Fruit fly (Drosophila melanogaster) whole organism, embryonic: ENCODE data around the gene Mst84Dd.

Experiments used
- Bdp1 ChIP-seq: fragments of 200-800 bp; sonication (Bioruptor generic); optimal IDR thresholded peaks from 3 replicates; lab custom pipeline; 2016; ENCODE audit warnings: missing biosample characterization, missing genetic modification characterization
- BtbVII ChIP-seq: fragments of 200-800 bp; sonication (Bioruptor generic); optimal IDR thresholded peaks from 3 replicates; lab custom pipeline; 2017; ENCODE audit warnings: missing biosample characterization, mild to moderate bottlenecking, missing genetic modification characterization
- CG10979 ChIP-seq: fragments of 200-800 bp; sonication (Bioruptor generic); optimal IDR thresholded peaks from 2 replicates; lab custom pipeline; 2018; ENCODE audit warnings: missing biosample characterization, mild to moderate bottlenecking, missing genetic modification characterization, moderate library complexity
- CG11456 ChIP-seq: fragments of 200-800 bp; sonication (Bioruptor generic); IDR thresholded peaks from 3 replicates; pipeline ENCODE4 v1.3.6; 2022; ENCODE audit warnings: missing biosample characterization, missing genetic modification characterization
- CG12219 ChIP-seq: fragments of 200-800 bp; sonication (Bioruptor generic); optimal IDR thresholded peaks from 3 replicates; lab custom pipeline; 2018; ENCODE audit warnings: missing biosample characterization, mild to moderate bottlenecking, missing genetic modification characterization
- CG1233 ChIP-seq: fragments of 200-800 bp; sonication (Bioruptor generic); optimal IDR thresholded peaks from 4 replicates; lab custom pipeline; 2018; ENCODE audit warnings: missing biosample characterization, mild to moderate bottlenecking, missing genetic modification characterization
- CG15073 ChIP-seq: fragments of 200-800 bp; sonication (Bioruptor generic); optimal IDR thresholded peaks from 2 replicates; lab custom pipeline; 2016; ENCODE audit warnings: missing biosample characterization, missing genetic modification characterization
- CG15269 ChIP-seq: fragments of 200-800 bp; sonication (Bioruptor generic); optimal IDR thresholded peaks from 2 replicates; lab custom pipeline; 2018; ENCODE audit warnings: missing biosample characterization, mild to moderate bottlenecking, missing genetic modification characterization, moderate library complexity
- CG1647 ChIP-seq: fragments of 200-800 bp; sonication (Bioruptor generic); optimal IDR thresholded peaks from 3 replicates; lab custom pipeline; 2016; ENCODE audit warnings: missing biosample characterization, missing genetic modification characterization
- CG17186 ChIP-seq: fragments of 200-800 bp; sonication (Bioruptor generic); optimal IDR thresholded peaks from 3 replicates; lab custom pipeline; 2017; ENCODE audit warnings: missing biosample characterization, missing genetic modification reagents, missing genetic modification characterization
- CG17361 ChIP-seq: fragments of 200-800 bp; sonication (Bioruptor generic); IDR thresholded peaks from 3 replicates; pipeline ENCODE4 v1.3.6; 2022; ENCODE audit warnings: missing biosample characterization, missing genetic modification characterization
- CG18619 ChIP-seq: fragments of 200-800 bp; sonication (Bioruptor generic); optimal IDR thresholded peaks from 3 replicates; lab custom pipeline; 2017; ENCODE audit warnings: missing biosample characterization, mild to moderate bottlenecking, missing genetic modification characterization
- CG3407 ChIP-seq: fragments of 200-800 bp; sonication (Bioruptor generic); optimal IDR thresholded peaks from 2 replicates; lab custom pipeline; 2018; ENCODE audit warnings: missing biosample characterization, mild to moderate bottlenecking, missing genetic modification characterization
- CG5180 ChIP-seq: fragments of 200-800 bp; sonication (Bioruptor generic); optimal IDR thresholded peaks from 3 replicates; lab custom pipeline; 2017; ENCODE audit warnings: missing biosample characterization, missing genetic modification characterization, mild to moderate bottlenecking, moderate library complexity, missing genetic modification reagents
- CG5953 ChIP-seq: fragments of 200-800 bp; sonication (Bioruptor generic); IDR thresholded peaks from 2 replicates; pipeline ENCODE4 v1.3.6; 2022; ENCODE audit warnings: missing biosample characterization, missing genetic modification characterization
- CG7556 ChIP-seq: fragments of 200-800 bp; sonication (Bioruptor generic); optimal IDR thresholded peaks from 2 replicates; lab custom pipeline; 2017; ENCODE audit warnings: missing biosample characterization, mild to moderate bottlenecking, missing genetic modification characterization
- CG7745 ChIP-seq: fragments of 200-800 bp; sonication (Bioruptor generic); optimal IDR thresholded peaks from 2 replicates; lab custom pipeline; 2018; ENCODE audit warnings: missing biosample characterization, mild to moderate bottlenecking, missing genetic modification characterization, moderate library complexity
- CG9609 ChIP-seq: fragments of 200-800 bp; sonication (Bioruptor generic); optimal IDR thresholded peaks from 3 replicates; lab custom pipeline; 2016; ENCODE audit warnings: missing biosample characterization, missing genetic modification characterization
- CTCF ChIP-seq: fragments of 200-800 bp; sonication (Bioruptor generic); optimal IDR thresholded peaks from 2 replicates; lab custom pipeline; 2017; ENCODE audit warnings: missing biosample characterization, mild to moderate bottlenecking, missing genetic modification characterization, moderate library complexity
- Dfd ChIP-seq, 2 experiments: fragments of >200 bp; optimal IDR thresholded peaks; 2 replicates each; lab custom pipeline; 2017; ENCODE audit warnings: missing biosample characterization in 2 of 2, missing genetic modification characterization in 2 of 2
- Doc3 ChIP-seq: fragments of 200-800 bp; sonication (Bioruptor generic); IDR thresholded peaks from 3 replicates; pipeline ENCODE4 v1.3.6; 2022; ENCODE audit warnings: missing biosample characterization, missing genetic modification characterization; ENCODE audit not compliant: partially characterized antibody
- E2f1 ChIP-seq: fragments of 200-800 bp; sonication (Bioruptor generic); IDR thresholded peaks from 2 replicates; pipeline ENCODE4 v1.3.6; 2022; ENCODE audit warnings: missing biosample characterization, missing genetic modification characterization
- Fer3 ChIP-seq: fragments of 200-800 bp; sonication (Bioruptor generic); optimal IDR thresholded peaks from 2 replicates; lab custom pipeline; 2018; ENCODE audit warnings: missing biosample characterization, mild to moderate bottlenecking, missing genetic modification characterization, moderate library complexity
- Gsc ChIP-seq: fragments of 200-800 bp; sonication (Bioruptor generic); IDR thresholded peaks from 2 replicates; pipeline ENCODE4 v1.3.6; 2022; ENCODE audit warnings: missing biosample characterization, missing genetic modification characterization
- H15 ChIP-seq: fragments of 200-800 bp; sonication (Bioruptor generic); IDR thresholded peaks from 3 replicates; pipeline ENCODE4 v1.3.6; 2022; ENCODE audit warnings: missing biosample characterization, missing genetic modification characterization
- HHEX ChIP-seq: fragments of 200-800 bp; sonication (Bioruptor generic); optimal IDR thresholded peaks from 3 replicates; lab custom pipeline; 2017; ENCODE audit warnings: missing biosample characterization, mild to moderate bottlenecking, missing genetic modification characterization, missing genetic modification reagents
- NC2α ChIP-seq: fragments of 200-800 bp; sonication (Bioruptor generic); optimal IDR thresholded peaks from 2 replicates; lab custom pipeline; 2016; ENCODE audit warnings: missing biosample characterization, missing genetic modification characterization
- Pdp1 ChIP-seq, 2 experiments: fragments of 200-800 bp; sonication (Bioruptor generic); optimal IDR thresholded peaks; 3 replicates each; lab custom pipeline; 2016; ENCODE audit warnings: missing biosample characterization in 2 of 2, missing genetic modification characterization in 2 of 2, mild to moderate bottlenecking in 1 of 2, moderate library complexity in 1 of 2
- Poxn ChIP-seq: fragments of 200-800 bp; sonication (Bioruptor generic); IDR thresholded peaks from 2 replicates; pipeline ENCODE4 v1.3.6; 2022; ENCODE audit warnings: missing biosample characterization, missing genetic modification characterization
- Sox100B ChIP-seq: fragments of 200-800 bp; sonication (Bioruptor generic); optimal IDR thresholded peaks from 3 replicates; lab custom pipeline; 2018; ENCODE audit warnings: missing biosample characterization, mild to moderate bottlenecking, missing genetic modification characterization
- Sry-δ ChIP-seq: fragments of 200-800 bp; sonication (Bioruptor generic); optimal IDR thresholded peaks from 2 replicates; lab custom pipeline; 2016; ENCODE audit warnings: missing biosample characterization, missing genetic modification characterization
- bowl ChIP-seq: fragments of 200-800 bp; sonication (Bioruptor generic); IDR thresholded peaks from 2 replicates; pipeline ENCODE4 v1.3.6; 2022; ENCODE audit warnings: missing biosample characterization, missing genetic modification characterization
- cato ChIP-seq: fragments of 200-800 bp; sonication (Bioruptor generic); optimal IDR thresholded peaks from 2 replicates; lab custom pipeline; 2016; ENCODE audit warnings: missing biosample characterization, missing genetic modification characterization, borderline replicate concordance
- ci ChIP-seq: fragments of 200-800 bp; sonication (Bioruptor generic); IDR thresholded peaks from 3 replicates; pipeline ENCODE4 v1.3.6; 2022; ENCODE audit warnings: missing biosample characterization, missing genetic modification characterization
- corto ChIP-seq: fragments of 200-800 bp; sonication (Bioruptor generic); optimal IDR thresholded peaks from 2 replicates; lab custom pipeline; 2016; ENCODE audit warnings: missing biosample characterization, mild to moderate bottlenecking, missing genetic modification characterization, moderate library complexity
- dmrt99B ChIP-seq: fragments of 200-800 bp; sonication (Bioruptor generic); optimal IDR thresholded peaks from 2 replicates; lab custom pipeline; 2018; ENCODE audit warnings: missing biosample characterization, mild to moderate bottlenecking, missing genetic modification characterization, moderate library complexity
- dysf ChIP-seq: fragments of 200-800 bp; sonication (Bioruptor generic); IDR thresholded peaks from 3 replicates; pipeline ENCODE4 v1.3.6; 2022; ENCODE audit warnings: missing biosample characterization, missing genetic modification characterization
- ems ChIP-seq: fragments of 200-800 bp; sonication (Bioruptor generic); optimal IDR thresholded peaks from 3 replicates; lab custom pipeline; 2016; ENCODE audit warnings: missing biosample characterization, missing genetic modification characterization
- eve ChIP-seq, 2 experiments: fragments of >200 bp; optimal IDR thresholded peaks; 2 replicates each; lab custom pipeline; 2017; ENCODE audit warnings: missing biosample characterization in 2 of 2, missing genetic modification characterization in 2 of 2
- ewg ChIP-seq: fragments of 200-800 bp; sonication (Bioruptor generic); optimal IDR thresholded peaks from 3 replicates; lab custom pipeline; 2017; ENCODE audit warnings: mild to moderate bottlenecking, missing biosample characterization, missing genetic modification reagents, missing genetic modification characterization
- fd64A ChIP-seq: fragments of 200-800 bp; sonication (Bioruptor generic); optimal IDR thresholded peaks from 3 replicates; lab custom pipeline; 2018; ENCODE audit warnings: missing biosample characterization, mild to moderate bottlenecking, missing genetic modification characterization
- ind ChIP-seq: fragments of 200-800 bp; sonication (Bioruptor generic); optimal IDR thresholded peaks from 3 replicates; lab custom pipeline; 2016; ENCODE audit warnings: missing biosample characterization, missing genetic modification characterization
- insv ChIP-seq, 2 experiments: fragments of 200-800 bp; sonication (Bioruptor generic); optimal IDR thresholded peaks; 3 replicates each; lab custom pipeline; 2016 to 2018; ENCODE audit warnings: missing biosample characterization in 2 of 2, missing genetic modification characterization in 2 of 2
- maf-S ChIP-seq: fragments of 200-800 bp; sonication (Bioruptor generic); optimal IDR thresholded peaks from 2 replicates; lab custom pipeline; 2016; ENCODE audit warnings: missing biosample characterization, missing genetic modification characterization
- mld ChIP-seq: fragments of 200-800 bp; sonication (Bioruptor generic); IDR thresholded peaks from 3 replicates; pipeline ENCODE4 v1.3.6; 2022; ENCODE audit warnings: missing biosample characterization, missing genetic modification characterization; ENCODE audit not compliant: partially characterized antibody
- onecut ChIP-seq: fragments of 200-800 bp; sonication (Bioruptor generic); IDR thresholded peaks from 2 replicates; pipeline ENCODE4 v1.3.6; 2022; ENCODE audit warnings: missing biosample characterization, missing genetic modification characterization
- repo ChIP-seq: fragments of 200-800 bp; sonication (Bioruptor generic); optimal IDR thresholded peaks from 2 replicates; lab custom pipeline; 2016; ENCODE audit warnings: missing biosample characterization, missing genetic modification characterization
- sd ChIP-seq: fragments of 200-800 bp; sonication (Bioruptor generic); optimal IDR thresholded peaks from 3 replicates; lab custom pipeline; 2018; ENCODE audit warnings: missing biosample characterization, mild to moderate bottlenecking, missing genetic modification characterization, moderate library complexity
- tgo ChIP-seq: fragments of 200-800 bp; sonication (Bioruptor generic); IDR thresholded peaks from 3 replicates; pipeline ENCODE4 v1.3.6; 2022; ENCODE audit warnings: missing biosample characterization, missing genetic modification characterization
- tna ChIP-seq: fragments of 200-800 bp; sonication (Bioruptor generic); IDR thresholded peaks from 2 replicates; pipeline ENCODE4 v1.3.6; 2022; ENCODE audit warnings: missing biosample characterization, missing genetic modification characterization; ENCODE audit not compliant: partially characterized antibody
- wek ChIP-seq: fragments of 200-800 bp; sonication (Bioruptor generic); optimal IDR thresholded peaks from 3 replicates; lab custom pipeline; 2018; ENCODE audit warnings: missing biosample characterization, mild to moderate bottlenecking, missing genetic modification characterization, moderate library complexity

Gene Mst84Dd

dm6 chr3R:7346445-7346844 is 17.1 kb downstream of the Mst84Dd start, which contains the start of gene nxf4 (continued):
- TF ChIP-seq maf-S = peak; percentile 78
- peak in 1 of 2 experiments; percentile 64 for TF ChIP-seq insv (GFP tag; optimal IDR thresholded peaks at IDR 0.05; lab: Kevin White, UChicago)
- peak; percentile 56 for TF ChIP-seq CG18619 (GFP tag; lab: Kevin White, UChicago)
- TF ChIP-seq Doc3 (GFP tag; lab: Robert Waterston, UW) = no peak
- TF ChIP-seq CG5953 (GFP tag; lab: Robert Waterston, UW) = 0 out of 2 replicates have a peak, but pooled peaks have one; percentile 20
- peak; percentile 67 for TF ChIP-seq tgo (GFP tag; lab: Robert Waterston, UW)
- peak; percentile 62 for TF ChIP-seq CG1647 (GFP tag; lab: Kevin White, UChicago)
- peak; percentile 27 for TF ChIP-seq BtbVII (GFP tag; lab: Kevin White, UChicago)
- no peak for TF ChIP-seq CG10979 (tag; lab: Kevin White, UChicago)
- TF ChIP-seq CG7556 = peak; percentile 28
- TF ChIP-seq fd64A = no peak
- TF ChIP-seq Sry-δ (GFP tag; lab: Kevin White, UChicago) = peak; percentile 30
- no peak for TF ChIP-seq Sox100B (GFP tag; lab: Kevin White, UChicago)
- TF ChIP-seq CG3407 (GFP tag; lab: Kevin White, UChicago) = peak; percentile 46
- TF ChIP-seq sd (tag; lab: Kevin White, UChicago) = no peak
- TF ChIP-seq CG9609 (GFP tag; lab: Kevin White, UChicago) = peak; percentile 82
- no peak for TF ChIP-seq CG15073 (GFP tag; lab: Kevin White, UChicago)
- no peak for TF ChIP-seq mld (GFP tag; lab: Robert Waterston, UW)
- peak; percentile 61 for TF ChIP-seq ems (GFP tag; lab: Kevin White, UChicago)
- peak in 1 of 2 experiments; percentile 54 for TF ChIP-seq eve (GFP tag; optimal IDR thresholded peaks at IDR 0.05; lab: Kevin White, UChicago)
- no peak for TF ChIP-seq Dfd (GFP tag; optimal IDR thresholded peaks at IDR 0.05; lab: Kevin White, UChicago)
- TF ChIP-seq repo = peak; percentile 65
- TF ChIP-seq dysf = peak; percentile 76; the same call in 2 of the 3 replicates
- no peak for TF ChIP-seq corto
- TF ChIP-seq cato = peak; percentile 15
- peak; percentile 12; the same call in 1 of the 2 replicates for TF ChIP-seq E2f1 (GFP tag; lab: Robert Waterston, UW)
- TF ChIP-seq ewg (GFP tag; lab: Kevin White, UChicago) = peak; percentile 59
- peak; percentile 61 for TF ChIP-seq CG1233
- TF ChIP-seq HHEX (GFP tag; lab: Kevin White, UChicago) = peak; percentile 44
- TF ChIP-seq CG7745 = no peak
- no peak for TF ChIP-seq CG5180
- peak; percentile 64 for TF ChIP-seq onecut (GFP tag; lab: Robert Waterston, UW)
- peak; percentile 79 for TF ChIP-seq CG17361 (GFP tag; lab: Robert Waterston, UW)
- peak; percentile 31 for TF ChIP-seq CG12219 (GFP tag; lab: Kevin White, UChicago)
- peak in 1 of 2 experiments; percentile 79 for TF ChIP-seq Pdp1 (GFP tag; optimal IDR thresholded peaks at IDR 0.05; lab: Kevin White, UChicago)
- TF ChIP-seq dmrt99B = peak; percentile 32
- TF ChIP-seq CG17186 (GFP tag; lab: Kevin White, UChicago) = peak; percentile 8
- TF ChIP-seq Poxn (GFP tag; lab: Robert Waterston, UW) = peak; percentile 29; the same call in 1 of the 2 replicates
- TF ChIP-seq NC2α (GFP tag; lab: Kevin White, UChicago) = peak; percentile 63
- TF ChIP-seq Gsc (GFP tag; lab: Robert Waterston, UW) = no peak
- TF ChIP-seq Fer3 (tag; lab: Kevin White, UChicago) = peak; percentile 59
- no peak for TF ChIP-seq wek (GFP tag; lab: Kevin White, UChicago)
- TF ChIP-seq bowl (GFP tag; lab: Robert Waterston, UW) = no peak
- peak; percentile 62; the same call in 1 of the 3 replicates for TF ChIP-seq H15 (GFP tag; lab: Robert Waterston, UW)
- TF ChIP-seq ind (GFP tag; lab: Kevin White, UChicago) = peak; percentile 72
- peak; percentile 67 for TF ChIP-seq Bdp1 (GFP tag; lab: Kevin White, UChicago)
- TF ChIP-seq CG11456 (GFP tag; lab: Robert Waterston, UW) = peak; percentile 93
- peak; percentile 98 for TF ChIP-seq CTCF
- TF ChIP-seq ci = peak; percentile 76
- no peak for TF ChIP-seq tna
- TF ChIP-seq CG15269 (tag; lab: Kevin White, UChicago) = peak; percentile 43
